Worm (Caenorhabditis elegans) whole organism, mixed stage, embryonic: ENCODE measurements around the gene sft-1.

Source experiments
- bed-3 ChIP-seq: fragments of 200-800 bp; sonication (Bioruptor generic); optimal IDR thresholded peaks from 3 replicates; lab custom pipeline; 2018; ENCODE audit warnings: mild to moderate bottlenecking, missing genetic modification characterization, moderate library complexity, missing compliant biosample characterization
- lin-13 ChIP-seq: fragments of 150-350 bp; optimal IDR thresholded peaks from 2 replicates; lab custom pipeline; 2014; ENCODE audit warnings: missing biosample characterization, missing genetic modification characterization
- unc-39 ChIP-seq: fragments of 150-350 bp; optimal IDR thresholded peaks from 2 replicates; lab custom pipeline; 2014; ENCODE audit warnings: missing biosample characterization, missing genetic modification characterization

DNA sequence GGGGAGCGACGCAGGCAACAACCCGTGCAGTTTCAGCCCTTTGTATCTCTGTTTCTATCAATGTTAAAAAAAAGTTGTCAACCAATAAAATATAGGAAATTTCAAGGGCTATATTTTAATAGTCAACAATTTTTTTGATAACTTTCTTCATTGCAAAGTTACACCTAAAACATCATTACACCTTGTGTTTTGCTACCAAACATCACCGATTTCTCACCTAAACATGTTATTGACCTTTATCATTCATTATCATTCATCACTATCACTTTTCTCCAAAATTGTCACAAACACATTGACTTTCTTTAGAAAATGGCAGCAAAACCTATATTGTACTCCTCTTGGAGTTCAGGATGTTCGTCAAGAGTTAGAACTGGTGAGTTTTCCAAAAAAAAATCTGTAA is 42.6 kb downstream of the sft-1 start, which contains the start of gene Y53G8B.1:
- TF ChIP-seq unc-39 (tag; lab: Kevin White, UChicago) (no peak), bed-3 (GFP tag; lab: Kevin White, UChicago) (no peak), lin-13 (tag; lab: Kevin White, UChicago) (no peak)
